Fruit fly (Drosophila melanogaster) whole organism, embryonic: Measurements from ENCODE around the gene CG43658.

Experiments
- ATbp ChIP-seq: fragments of 200-800 bp; sonication (Bioruptor generic); optimal IDR thresholded peaks from 2 replicates; lab custom pipeline; 2017; ENCODE audit warnings: missing biosample characterization, mild to moderate bottlenecking, missing genetic modification characterization, missing genetic modification reagents
- Bdp1 ChIP-seq: fragments of 200-800 bp; sonication (Bioruptor generic); optimal IDR thresholded peaks from 3 replicates; lab custom pipeline; 2016; ENCODE audit warnings: missing biosample characterization, missing genetic modification characterization
- Blimp-1 ChIP-seq: fragments of 200-800 bp; sonication (Bioruptor generic); optimal IDR thresholded peaks from 3 replicates; lab custom pipeline; 2018; ENCODE audit warnings: missing biosample characterization, missing genetic modification characterization, mild to moderate bottlenecking, moderate library complexity, missing genetic modification reagents
- CG10321 ChIP-seq: fragments of 200-800 bp; sonication (Bioruptor generic); IDR thresholded peaks from 2 replicates; pipeline ENCODE4 v1.3.6; 2022; ENCODE audit warnings: missing biosample characterization, missing genetic modification characterization
- CG10431 ChIP-seq: fragments of 200-800 bp; sonication (Bioruptor generic); optimal IDR thresholded peaks from 3 replicates; lab custom pipeline; 2018; ENCODE audit warnings: missing biosample characterization, mild to moderate bottlenecking, missing genetic modification characterization
- CG10654 ChIP-seq: fragments of 200-800 bp; sonication (Bioruptor generic); optimal IDR thresholded peaks from 2 replicates; lab custom pipeline; 2016; ENCODE audit warnings: missing biosample characterization, missing genetic modification characterization
- CG1233 ChIP-seq: fragments of 200-800 bp; sonication (Bioruptor generic); optimal IDR thresholded peaks from 4 replicates; lab custom pipeline; 2018; ENCODE audit warnings: missing biosample characterization, mild to moderate bottlenecking, missing genetic modification characterization
- CG1529 ChIP-seq: fragments of 200-800 bp; sonication (Bioruptor generic); optimal IDR thresholded peaks from 3 replicates; lab custom pipeline; 2018; ENCODE audit warnings: missing biosample characterization, missing genetic modification characterization
- CG17359 ChIP-seq: fragments of 200-800 bp; sonication (Bioruptor generic); optimal IDR thresholded peaks from 3 replicates; lab custom pipeline; 2018; ENCODE audit warnings: missing biosample characterization, mild to moderate bottlenecking, missing genetic modification characterization, moderate library complexity
- CG17568 ChIP-seq: fragments of 200-800 bp; sonication (Bioruptor generic); optimal IDR thresholded peaks from 2 replicates; lab custom pipeline; 2018; ENCODE audit warnings: missing biosample characterization, mild to moderate bottlenecking, missing genetic modification characterization, moderate library complexity
- CG17829 ChIP-seq: fragments of 200-800 bp; optimal IDR thresholded peaks from 2 replicates; lab custom pipeline; 2019; ENCODE audit warnings: missing biosample characterization, mild to moderate bottlenecking, missing genetic modification characterization, moderate library complexity
- CG18764 ChIP-seq: fragments of 200-800 bp; sonication (Bioruptor generic); optimal IDR thresholded peaks from 3 replicates; lab custom pipeline; 2016; ENCODE audit warnings: missing biosample characterization, missing genetic modification characterization
- CG2120 ChIP-seq: fragments of 200-800 bp; sonication (Bioruptor generic); optimal IDR thresholded peaks from 3 replicates; lab custom pipeline; 2016; ENCODE audit warnings: missing biosample characterization, missing genetic modification characterization
- CG33557 ChIP-seq: fragments of 200-800 bp; sonication (Bioruptor generic); optimal IDR thresholded peaks from 2 replicates; lab custom pipeline; 2019; ENCODE audit warnings: missing biosample characterization, mild to moderate bottlenecking, missing genetic modification characterization, moderate library complexity
- CG3407 ChIP-seq: fragments of 200-800 bp; sonication (Bioruptor generic); optimal IDR thresholded peaks from 2 replicates; lab custom pipeline; 2018; ENCODE audit warnings: missing biosample characterization, mild to moderate bottlenecking, missing genetic modification characterization
- CG4360 ChIP-seq: fragments of 200-800 bp; sonication (Bioruptor generic); IDR thresholded peaks from 2 replicates; pipeline ENCODE4 v1.3.6; 2022; ENCODE audit warnings: missing biosample characterization, missing genetic modification characterization
- CG4707 ChIP-seq: fragments of 200-800 bp; sonication (Bioruptor generic); optimal IDR thresholded peaks from 2 replicates; lab custom pipeline; 2018; ENCODE audit warnings: missing biosample characterization, mild to moderate bottlenecking, missing genetic modification characterization, moderate library complexity
- CG6254 ChIP-seq: fragments of 200-800 bp; sonication (Bioruptor generic); optimal IDR thresholded peaks from 3 replicates; lab custom pipeline; 2017; ENCODE audit warnings: mild to moderate bottlenecking, missing biosample characterization, missing genetic modification reagents, missing genetic modification characterization
- CG6791 ChIP-seq: fragments of 200-800 bp; sonication (Bioruptor generic); IDR thresholded peaks from 3 replicates; pipeline ENCODE4 v1.3.6; 2022; ENCODE audit warnings: missing biosample characterization, missing genetic modification characterization; ENCODE audit not compliant: partially characterized antibody
- CG7987 ChIP-seq: fragments of 200-800 bp; sonication (Bioruptor generic); optimal IDR thresholded peaks from 2 replicates; lab custom pipeline; 2018; ENCODE audit warnings: missing biosample characterization, mild to moderate bottlenecking, missing genetic modification characterization, moderate library complexity
- CG8089 ChIP-seq: fragments of 200-800 bp; sonication (Bioruptor generic); optimal IDR thresholded peaks from 3 replicates; lab custom pipeline; 2016; ENCODE audit warnings: missing biosample characterization, missing genetic modification characterization
- CG8290 ChIP-seq, 3 experiments: fragments of 200-800 bp; sonication (Bioruptor generic); optimal IDR thresholded peaks; 2 replicates each; lab custom pipeline; 2016 to 2019; ENCODE audit warnings: missing biosample characterization in 3 of 3, missing genetic modification characterization in 3 of 3, mild to moderate bottlenecking in 2 of 3, moderate library complexity in 1 of 3
- CG9876 ChIP-seq: fragments of 200-800 bp; sonication (Bioruptor generic); optimal IDR thresholded peaks from 2 replicates; lab custom pipeline; 2016; ENCODE audit warnings: missing biosample characterization, missing genetic modification characterization
- Camta ChIP-seq: fragments of 200-800 bp; sonication (Bioruptor generic); optimal IDR thresholded peaks from 2 replicates; lab custom pipeline; 2016; ENCODE audit warnings: missing biosample characterization, missing genetic modification characterization
- D19A ChIP-seq: fragments of 200-800 bp; optimal IDR thresholded peaks from 3 replicates; lab custom pipeline; 2019; ENCODE audit warnings: missing biosample characterization, mild to moderate bottlenecking, missing genetic modification characterization, moderate library complexity
- Drgx ChIP-seq: fragments of 200-800 bp; sonication (Bioruptor generic); IDR thresholded peaks from 2 replicates; pipeline ENCODE4 v1.3.6; 2022; ENCODE audit warnings: missing biosample characterization, missing genetic modification characterization
- GATAe ChIP-seq: fragments of 200-800 bp; sonication (Bioruptor generic); conservative IDR thresholded peaks from 2 replicates; pipeline ENCODE4 v1.3.6; 2022; ENCODE audit warnings: missing biosample characterization, missing genetic modification characterization
- MTF-1 ChIP-seq: fragments of 200-800 bp; sonication (Bioruptor generic); optimal IDR thresholded peaks from 2 replicates; lab custom pipeline; 2018; ENCODE audit warnings: missing biosample characterization, mild to moderate bottlenecking, missing genetic modification characterization, borderline replicate concordance
- PHDP ChIP-seq: fragments of 200-800 bp; sonication (Bioruptor generic); optimal IDR thresholded peaks from 3 replicates; lab custom pipeline; 2018; ENCODE audit warnings: missing biosample characterization, mild to moderate bottlenecking, missing genetic modification characterization, moderate library complexity
- Pdp1 ChIP-seq, 2 experiments: fragments of 200-800 bp; sonication (Bioruptor generic); optimal IDR thresholded peaks; 3 replicates each; lab custom pipeline; 2016; ENCODE audit warnings: missing biosample characterization in 2 of 2, missing genetic modification characterization in 2 of 2, mild to moderate bottlenecking in 1 of 2, moderate library complexity in 1 of 2
- Six4 ChIP-seq: fragments of 200-800 bp; sonication (Bioruptor generic); optimal IDR thresholded peaks from 2 replicates; lab custom pipeline; 2016; ENCODE audit warnings: missing biosample characterization, missing genetic modification characterization
- Sox102F ChIP-seq: fragments of 200-800 bp; sonication (Bioruptor generic); optimal IDR thresholded peaks from 2 replicates; lab custom pipeline; 2018; ENCODE audit warnings: missing biosample characterization, mild to moderate bottlenecking, missing genetic modification characterization, moderate library complexity
- Sry-δ ChIP-seq: fragments of 200-800 bp; sonication (Bioruptor generic); optimal IDR thresholded peaks from 2 replicates; lab custom pipeline; 2016; ENCODE audit warnings: missing biosample characterization, missing genetic modification characterization
- Trl ChIP-seq, 3 experiments: fragments of >200 bp in 2 of 3; fragments of 200-800 bp in 1 of 3; sonication (Bioruptor generic) in 1 of 3; optimal IDR thresholded peaks; 2 replicates in 1 of 3; 3 replicates in 2 of 3; lab custom pipeline; 2016 to 2017; ENCODE audit warnings: missing biosample characterization in 1 of 3, missing genetic modification characterization in 1 of 3
- Xbp1 ChIP-seq: fragments of 200-800 bp; sonication (Bioruptor generic); optimal IDR thresholded peaks from 3 replicates; lab custom pipeline; 2016; ENCODE audit warnings: missing biosample characterization, mild to moderate bottlenecking, missing genetic modification characterization
- abd-A ChIP-seq: fragments of 200-800 bp; sonication (Bioruptor generic); optimal IDR thresholded peaks from 3 replicates; lab custom pipeline; 2019; ENCODE audit warnings: missing biosample characterization, mild to moderate bottlenecking, missing genetic modification characterization, moderate library complexity
- ash1 ChIP-seq: fragments of 200-800 bp; sonication (Bioruptor generic); optimal IDR thresholded peaks from 2 replicates; lab custom pipeline; 2018; ENCODE audit warnings: missing biosample characterization, mild to moderate bottlenecking, missing genetic modification characterization
- bsh ChIP-seq, 2 experiments: fragments of 200-800 bp; sonication (Bioruptor generic); optimal IDR thresholded peaks; 2 replicates each; lab custom pipeline; 2017 to 2018; ENCODE audit warnings: mild to moderate bottlenecking in 2 of 2, missing biosample characterization in 2 of 2, missing genetic modification characterization in 2 of 2, moderate library complexity in 1 of 2
- chif ChIP-seq, 2 experiments: fragments of 200-800 bp; sonication (Bioruptor generic); optimal IDR thresholded peaks; 3 replicates each; lab custom pipeline; 2016; ENCODE audit warnings: missing biosample characterization in 2 of 2, missing genetic modification characterization in 2 of 2
- dmrt11E ChIP-seq: fragments of 200-800 bp; sonication (Bioruptor generic); optimal IDR thresholded peaks from 3 replicates; lab custom pipeline; 2018; ENCODE audit warnings: missing biosample characterization, mild to moderate bottlenecking, missing genetic modification characterization, moderate library complexity
- grn ChIP-seq: fragments of 200-800 bp; sonication (Bioruptor generic); optimal IDR thresholded peaks from 3 replicates; lab custom pipeline; 2017; ENCODE audit warnings: missing biosample characterization, missing genetic modification characterization
- hkb ChIP-seq, 2 experiments: fragments of 200-800 bp in 1 of 2; fragments of >200 bp in 1 of 2; sonication (Bioruptor generic) in 1 of 2; IDR thresholded peaks in 1 of 2; optimal IDR thresholded peaks in 1 of 2; 2 replicates each; pipeline versions ENCODE4 v1.3.6 to Lab custom; 2017 to 2022; ENCODE audit warnings: missing biosample characterization in 1 of 2, missing genetic modification characterization in 1 of 2
- nmo ChIP-seq: fragments of 200-800 bp; sonication (Bioruptor generic); optimal IDR thresholded peaks from 2 replicates; lab custom pipeline; 2018; ENCODE audit warnings: missing biosample characterization, mild to moderate bottlenecking, missing genetic modification characterization, moderate library complexity
- psq ChIP-seq: fragments of 200-800 bp; sonication (Bioruptor generic); optimal IDR thresholded peaks from 2 replicates; lab custom pipeline; 2017; ENCODE audit warnings: missing biosample characterization, missing genetic modification characterization
- tio ChIP-seq: fragments of 200-800 bp; sonication (Bioruptor generic); optimal IDR thresholded peaks from 2 replicates; lab custom pipeline; 2017; ENCODE audit warnings: missing biosample characterization, missing genetic modification characterization, inconsistent platforms
- wek ChIP-seq: fragments of 200-800 bp; sonication (Bioruptor generic); optimal IDR thresholded peaks from 3 replicates; lab custom pipeline; 2018; ENCODE audit warnings: missing biosample characterization, mild to moderate bottlenecking, missing genetic modification characterization, moderate library complexity

The CG43658 gene

dm6 chrX:17472930-17473668, 87.9 kb downstream of the CG43658 start (continued):
- TF ChIP-seq hkb (optimal IDR thresholded peaks at IDR 0.05; lab: Kevin White, UChicago), result no peak
- TF ChIP-seq hkb (GFP tag; IDR thresholded peaks at IDR 0.05; lab: Robert Waterston, UW), result peak; percentile 24; the same call in 1 of the 2 replicates
- TF ChIP-seq CG8089 (GFP tag; lab: Kevin White, UChicago), result peak; percentile 23
- TF ChIP-seq Trl (optimal IDR thresholded peaks at IDR 0.05; lab: Kevin White, UChicago), result no peak
- peak; percentile 31 for TF ChIP-seq Trl (GFP tag; optimal IDR thresholded peaks at IDR 0.05; lab: Kevin White, UChicago)
- peak; percentile 17 for TF ChIP-seq CG7987
- TF ChIP-seq CG3407 (GFP tag; lab: Kevin White, UChicago), result peak; percentile 69
- TF ChIP-seq chif (GFP tag; optimal IDR thresholded peaks at IDR 0.05; lab: Kevin White, UChicago), result peak in 1 of 2 experiments; percentile 7
- TF ChIP-seq CG6791 (GFP tag; lab: Robert Waterston, UW), result no peak
- peak; percentile 90 for TF ChIP-seq Blimp-1 (GFP tag; lab: Kevin White, UChicago)
- TF ChIP-seq bsh (GFP tag; optimal IDR thresholded peaks at IDR 0.05; lab: Kevin White, UChicago), result peak in 1 of 2 experiments; percentile 56
- TF ChIP-seq CG17568, result peak; percentile 18
- peak; percentile 29 for TF ChIP-seq psq (GFP tag; lab: Kevin White, UChicago)
- peak; percentile 34 for TF ChIP-seq CG10431 (GFP tag; lab: Kevin White, UChicago)
- no peak for TF ChIP-seq D19A (tag; lab: Kevin White, UChicago)
- no peak for TF ChIP-seq CG10321 (GFP tag; lab: Robert Waterston, UW)
- TF ChIP-seq Bdp1 (GFP tag; lab: Kevin White, UChicago), result no peak
- peak; percentile 18 for TF ChIP-seq CG6254
- peak; percentile 32 for TF ChIP-seq Sox102F (GFP tag; lab: Kevin White, UChicago)
- no peak for TF ChIP-seq Pdp1 (GFP tag; optimal IDR thresholded peaks at IDR 0.05; lab: Kevin White, UChicago)
- TF ChIP-seq nmo (GFP tag; lab: Kevin White, UChicago), result no peak
- TF ChIP-seq dmrt11E (tag; lab: Kevin White, UChicago), result peak; percentile 26
- no peak for TF ChIP-seq ash1 (GFP tag; lab: Kevin White, UChicago)
- no peak for TF ChIP-seq CG2120
- peak; percentile 61 for TF ChIP-seq CG17359 (tag; lab: Kevin White, UChicago)
- peak; percentile 45 for TF ChIP-seq CG10654 (GFP tag; lab: Kevin White, UChicago)
- TF ChIP-seq CG4360 (GFP tag; lab: Robert Waterston, UW), result peak; percentile 33; the same call in 1 of the 2 replicates
- peak; percentile 63 for TF ChIP-seq grn (GFP tag; lab: Kevin White, UChicago)
- TF ChIP-seq CG33557 (GFP tag; lab: Kevin White, UChicago), result peak; percentile 29
- TF ChIP-seq Sry-δ (GFP tag; lab: Kevin White, UChicago), result no peak
- no peak for TF ChIP-seq CG1233 (GFP tag; lab: Kevin White, UChicago)
- TF ChIP-seq GATAe (GFP tag; lab: Robert Waterston, UW), result peak; percentile 29; the same call in 1 of the 2 replicates
- peak; percentile 46 for TF ChIP-seq tio
- TF ChIP-seq CG18764 (GFP tag; lab: Kevin White, UChicago), result peak; percentile 31
- peak; percentile 14 for TF ChIP-seq CG1529 (GFP tag; lab: Kevin White, UChicago)
- peak; percentile 8 for TF ChIP-seq PHDP (tag; lab: Kevin White, UChicago)
- TF ChIP-seq CG4707, result peak; percentile 22
- peak; percentile 65 for TF ChIP-seq Drgx (GFP tag; lab: Robert Waterston, UW)
- no peak for TF ChIP-seq CG17829
- no peak for TF ChIP-seq Xbp1 (GFP tag; lab: Kevin White, UChicago)
- TF ChIP-seq Camta (GFP tag; lab: Kevin White, UChicago), result peak; percentile 53
- peak; percentile 30 for TF ChIP-seq Six4
- TF ChIP-seq CG9876, result no peak
- TF ChIP-seq CG8290 (GFP tag; optimal IDR thresholded peaks at IDR 0.05; lab: Kevin White, UChicago), result peak; percentile 9
- TF ChIP-seq CG8290 (tag; optimal IDR thresholded peaks at IDR 0.05; lab: Kevin White, UChicago), result no peak
- no peak for TF ChIP-seq wek
- peak; percentile 79 for TF ChIP-seq ATbp (GFP tag; lab: Kevin White, UChicago)
- peak; percentile 61 for TF ChIP-seq MTF-1
- no peak for TF ChIP-seq abd-A (tag; lab: Kevin White, UChicago)
